Fruit fly (Drosophila melanogaster): ENCODE data around the gene Slc25A46a.

DNA sequence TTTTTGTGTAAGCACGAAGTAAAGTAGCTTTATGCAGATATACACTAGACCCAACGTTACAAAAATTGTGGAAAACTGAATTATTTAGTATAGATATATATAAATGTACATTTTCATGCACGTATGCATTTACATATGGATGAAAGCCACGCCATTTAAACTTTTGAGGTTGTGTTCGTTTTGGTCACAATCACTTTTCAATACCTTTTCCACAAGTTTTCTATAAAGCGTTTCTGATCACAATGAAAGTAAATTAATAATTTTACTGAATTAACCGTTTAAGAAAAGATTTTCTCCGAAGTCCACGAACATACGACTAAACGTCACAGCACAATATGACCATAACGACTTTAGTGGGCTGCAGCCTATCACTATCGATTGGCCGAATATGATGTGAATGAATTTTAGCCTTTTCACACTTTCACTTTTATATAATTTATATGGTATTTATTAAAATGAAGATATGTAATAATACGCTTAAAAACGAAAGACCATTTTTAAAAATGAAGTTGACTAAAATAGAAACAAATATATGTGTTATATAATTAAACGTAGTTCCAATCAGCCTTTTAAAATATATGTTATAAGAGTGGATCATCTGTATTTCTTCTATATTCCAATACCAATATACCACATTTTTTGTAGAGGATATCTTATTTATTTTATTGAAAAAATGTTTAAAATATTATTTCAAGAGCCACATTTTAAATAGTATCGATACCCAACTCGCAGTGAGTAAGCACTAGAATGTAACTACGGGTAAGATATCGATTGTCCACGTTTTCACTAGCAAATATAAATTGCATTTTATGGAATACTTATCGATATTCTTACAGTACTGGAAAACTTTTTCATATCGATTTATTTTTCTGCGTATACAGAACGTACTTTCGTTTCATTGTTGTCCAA, 8.3 kb downstream of the Slc25A46a start, which contains the start of the genes CG46312, eIF5 and exd:
- TF ChIP-seq HLH106 (tag; optimal IDR thresholded peaks at IDR 0.05) (peak; percentile 2), sv (GFP tag; optimal IDR thresholded peaks at IDR 0.05) (no peak), dl (GFP tag; optimal IDR thresholded peaks at IDR 0.05; ENCODE audit: insufficient read depth in 1 of 2, partially characterized antibody in 2 of 2) (no peak), CG32264 (GFP tag; optimal IDR thresholded peaks at IDR 0.05) (no peak)

Measured in whole organism, wandering third instar larva.